Worm (Caenorhabditis elegans) whole organism, L1 larva: Measurements from ENCODE around the gene F27E5.3.
A peak's percentile ranks its signal among the peaks of the same experiment; 100 is the strongest.

ENCODE experiments used
- C16A3.4 ChIP-seq: fragments of 150-350 bp; optimal IDR thresholded peaks from 2 replicates; lab custom pipeline; 2014; ENCODE audit warnings: missing biosample characterization, missing genetic modification characterization
- alr-1 ChIP-seq: fragments of 200-800 bp; sonication (Bioruptor generic); optimal IDR thresholded peaks from 2 replicates; lab custom pipeline; 2018; ENCODE audit warnings: borderline replicate concordance, mild to moderate bottlenecking, missing genetic modification characterization, missing compliant biosample characterization
- egl-27 ChIP-seq, 2 experiments: fragments of 150-350 bp in 1 of 2; sonication (generic microtip); optimal IDR thresholded peaks; 3 replicates each; lab custom pipeline; 2017 to 2018; ENCODE audit warnings: missing biosample characterization in 2 of 2, missing genetic modification characterization in 2 of 2, missing genetic modification reagents in 2 of 2
- nhr-11 ChIP-seq: fragments of 150-350 bp; optimal IDR thresholded peaks from 2 replicates; lab custom pipeline; 2014; ENCODE audit warnings: missing biosample characterization, missing genetic modification characterization
- pag-3 ChIP-seq: sonication (generic microtip); optimal IDR thresholded peaks from 2 replicates; lab custom pipeline; 2017; ENCODE audit warnings: missing genetic modification characterization, mild to moderate bottlenecking, missing compliant biosample characterization, antibody characterized with exemption, borderline replicate concordance; ENCODE audit not compliant: insufficient read depth
- rnt-1 ChIP-seq: sonication (generic microtip); optimal IDR thresholded peaks from 2 replicates; lab custom pipeline; 2016; ENCODE audit warnings: mild to moderate bottlenecking, missing genetic modification characterization, moderate library complexity, missing compliant biosample characterization
- unc-130 ChIP-seq: fragments of 150-350 bp; optimal IDR thresholded peaks from 2 replicates; lab custom pipeline; 2017; ENCODE audit warnings: missing biosample characterization, missing genetic modification characterization, inconsistent platforms

- TF ChIP-seq rnt-1: peak; percentile 61
- no peak for TF ChIP-seq unc-130
- TF ChIP-seq egl-27 (tag; optimal IDR thresholded peaks at IDR 0.05; lab: Kevin White, UChicago): no peak
- TF ChIP-seq C16A3.4 (tag; lab: Kevin White, UChicago): no peak
- TF ChIP-seq alr-1 (tag; lab: Kevin White, UChicago): no peak
- no peak for TF ChIP-seq nhr-11 (tag; lab: Kevin White, UChicago)
- no peak for TF ChIP-seq pag-3 (tag; lab: Kevin White, UChicago)
These were observed 30.3 kb upstream of the F27E5.3 start, which contains the start of gene F33H1.4 for ce11 chrII:10174338-10174737.
